Worm (Caenorhabditis elegans) whole organism, young adult: ENCODE data around the gene zip-8.

Experiments used
- F52B5.7 ChIP-seq: sonication (generic microtip); optimal IDR thresholded peaks from 2 replicates; lab custom pipeline; 2016; ENCODE audit warnings: mild to moderate bottlenecking, missing genetic modification characterization, missing compliant biosample characterization
- ama-1 ChIP-seq, 3 experiments: fragments of 150-350 bp in 1 of 3; sonication (generic microtip) in 2 of 3; optimal IDR thresholded peaks; 2 replicates each; lab custom pipeline; 2014 to 2018; ENCODE audit warnings: missing biosample characterization in 2 of 3, missing genetic modification characterization in 2 of 3, missing genetic modification reagents in 2 of 3
- attf-3 ChIP-seq: fragments of 200-800 bp; sonication (Bioruptor generic); conservative IDR thresholded peaks from 2 replicates; pipeline ENCODE4 v1.3.6; 2022; ENCODE audit warnings: missing genetic modification reagents, missing genetic modification characterization, missing compliant biosample characterization
- lin-35 ChIP-seq, 3 experiments: fragments of 150-350 bp in 2 of 3; sonication (generic microtip) in 1 of 3; optimal IDR thresholded peaks; 2 replicates each; lab custom pipeline; 2014 to 2018; ENCODE audit warnings: missing biosample characterization in 3 of 3, missing genetic modification characterization in 3 of 3, missing genetic modification reagents in 3 of 3
- sea-2 ChIP-seq: fragments of 200-800 bp; sonication (Bioruptor generic); IDR thresholded peaks from 2 replicates; pipeline ENCODE4 v1.3.6; 2022; ENCODE audit warnings: missing genetic modification characterization, missing compliant biosample characterization
- snpc-4 ChIP-seq, 5 experiments: fragments of 150-350 bp in 1 of 5; sonication (generic microtip) in 4 of 5; optimal IDR thresholded peaks; 2 replicates each; lab custom pipeline; 2014 to 2018; ENCODE audit warnings: missing genetic modification characterization in 5 of 5, missing biosample characterization in 3 of 5, antibody characterized with exemption in 2 of 5, mild to moderate bottlenecking in 2 of 5, missing compliant biosample characterization in 2 of 5, missing genotype in 2 of 5, moderate library complexity in 2 of 5, missing genetic modification reagents in 1 of 5

- no peak for TF ChIP-seq ama-1 (optimal IDR thresholded peaks at IDR 0.05; lab: Kevin White, UChicago)
- no peak for TF ChIP-seq ama-1 (GFP tag; optimal IDR thresholded peaks at IDR 0.05; lab: Kevin White, UChicago)
- TF ChIP-seq sea-2 (GFP tag; lab: Robert Waterston, UW), result no peak
- no peak for TF ChIP-seq snpc-4 (GFP tag; optimal IDR thresholded peaks at IDR 0.05; lab: Kevin White, UChicago)
- TF ChIP-seq snpc-4 (tag; optimal IDR thresholded peaks at IDR 0.05; lab: Kevin White, UChicago), result no peak
- no peak for TF ChIP-seq attf-3 (GFP tag; lab: Robert Waterston, UW)
- TF ChIP-seq F52B5.7 (tag; lab: Kevin White, UChicago), result no peak
- no peak for TF ChIP-seq lin-35 (GFP tag; optimal IDR thresholded peaks at IDR 0.05; lab: Kevin White, UChicago)
Observed at ce11 chrIII:6479439-6479838, 684 bp downstream of the zip-8 start.
